Fruit fly (Drosophila melanogaster) Kc167 (cell line): ENCODE results near the gene CG4558.

Experiments
- Sin3A ChIP-seq: fragments of >200 bp; optimal IDR thresholded peaks from 2 replicates; lab custom pipeline; 2018; ENCODE audit warnings: missing external identifiers
- h ChIP-seq: fragments of >200 bp; optimal IDR thresholded peaks from 3 replicates; lab custom pipeline; 2018; ENCODE audit warnings: missing external identifiers
- psq ChIP-seq: fragments of >200 bp; optimal IDR thresholded peaks from 2 replicates; lab custom pipeline; 2017; ENCODE audit warnings: missing external identifiers
- ttk ChIP-seq: sonication (Bioruptor generic); optimal IDR thresholded peaks from 2 replicates; lab custom pipeline; 2017; ENCODE audit warnings: missing external identifiers

DNA sequence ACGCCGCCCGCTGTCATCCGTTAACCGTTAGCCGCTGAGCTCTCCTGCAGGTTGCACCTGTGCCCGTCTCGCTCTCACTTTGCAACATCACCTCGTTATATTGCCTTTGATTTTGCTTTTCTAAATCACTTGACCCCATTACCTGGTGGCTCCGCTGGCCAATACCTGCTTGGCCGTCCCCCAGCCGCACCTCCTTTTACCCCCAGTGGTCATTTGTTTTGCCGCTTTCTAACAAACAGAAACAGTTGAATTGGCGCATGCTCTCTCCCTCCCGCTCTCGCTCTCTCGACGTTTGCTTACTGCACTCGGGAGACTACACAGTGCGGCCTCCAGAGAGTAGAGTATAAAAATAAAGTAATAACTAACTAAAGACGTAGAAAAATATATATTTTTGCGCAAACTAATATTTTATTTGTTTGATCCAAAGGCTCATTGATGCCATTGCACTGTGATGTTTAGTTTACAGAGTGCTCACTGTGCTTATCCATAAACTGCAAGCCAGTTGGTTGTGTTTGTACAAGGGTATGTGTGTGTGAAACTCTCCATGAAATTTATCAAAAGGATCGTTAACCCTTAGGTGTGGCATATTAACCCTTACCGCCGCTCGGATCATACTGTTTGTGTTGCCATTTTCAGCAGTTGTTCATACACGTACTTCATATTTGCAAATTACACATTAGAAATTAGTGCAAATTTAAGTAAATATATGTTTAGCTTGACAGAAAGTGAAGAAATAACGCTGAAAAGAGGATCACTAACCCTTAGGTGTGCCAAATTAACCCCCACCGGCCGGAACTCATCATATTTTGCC, 44.9 kb upstream of the CG4558 start:
- TF ChIP-seq h (lab: Kevin White, UChicago) = no peak
- no peak for TF ChIP-seq ttk (lab: Kevin White, UChicago)
- no peak for TF ChIP-seq psq (lab: Kevin White, UChicago)
- TF ChIP-seq Sin3A = no peak
